Fruit fly (Drosophila melanogaster): ENCODE data around the gene Cralbp.

Cralbp gene

DNA sequence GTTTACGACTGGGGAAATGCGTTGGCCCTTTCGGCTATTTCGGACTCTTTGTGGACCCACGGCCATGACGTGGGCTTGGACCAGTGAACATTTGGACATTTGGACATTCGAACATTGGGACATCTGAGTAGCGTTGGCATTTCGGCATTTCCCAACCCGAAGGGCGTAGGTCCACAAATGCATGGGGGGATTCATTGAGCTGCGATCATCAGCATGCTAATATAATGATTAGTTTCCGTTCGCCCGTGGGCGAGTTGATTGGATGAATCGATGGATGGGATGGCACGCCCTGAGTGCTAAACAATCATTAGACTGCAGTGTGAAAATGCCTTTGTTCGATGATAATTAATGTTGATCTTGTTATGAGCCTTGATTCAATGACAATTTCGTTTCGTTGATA is 958 bp upstream of the Cralbp start:
- no peak for TF ChIP-seq CG8478 (optimal IDR thresholded peaks at IDR 0.05)
- TF ChIP-seq CTCF (optimal IDR thresholded peaks at IDR 0.05) = no peak

dm6 chr3L:5785237-5786062 is 1.1 kb downstream of the Cralbp start:
- TF ChIP-seq CTCF (optimal IDR thresholded peaks at IDR 0.05) (no peak), CG8478 (optimal IDR thresholded peaks at IDR 0.05) (no peak)

DNA sequence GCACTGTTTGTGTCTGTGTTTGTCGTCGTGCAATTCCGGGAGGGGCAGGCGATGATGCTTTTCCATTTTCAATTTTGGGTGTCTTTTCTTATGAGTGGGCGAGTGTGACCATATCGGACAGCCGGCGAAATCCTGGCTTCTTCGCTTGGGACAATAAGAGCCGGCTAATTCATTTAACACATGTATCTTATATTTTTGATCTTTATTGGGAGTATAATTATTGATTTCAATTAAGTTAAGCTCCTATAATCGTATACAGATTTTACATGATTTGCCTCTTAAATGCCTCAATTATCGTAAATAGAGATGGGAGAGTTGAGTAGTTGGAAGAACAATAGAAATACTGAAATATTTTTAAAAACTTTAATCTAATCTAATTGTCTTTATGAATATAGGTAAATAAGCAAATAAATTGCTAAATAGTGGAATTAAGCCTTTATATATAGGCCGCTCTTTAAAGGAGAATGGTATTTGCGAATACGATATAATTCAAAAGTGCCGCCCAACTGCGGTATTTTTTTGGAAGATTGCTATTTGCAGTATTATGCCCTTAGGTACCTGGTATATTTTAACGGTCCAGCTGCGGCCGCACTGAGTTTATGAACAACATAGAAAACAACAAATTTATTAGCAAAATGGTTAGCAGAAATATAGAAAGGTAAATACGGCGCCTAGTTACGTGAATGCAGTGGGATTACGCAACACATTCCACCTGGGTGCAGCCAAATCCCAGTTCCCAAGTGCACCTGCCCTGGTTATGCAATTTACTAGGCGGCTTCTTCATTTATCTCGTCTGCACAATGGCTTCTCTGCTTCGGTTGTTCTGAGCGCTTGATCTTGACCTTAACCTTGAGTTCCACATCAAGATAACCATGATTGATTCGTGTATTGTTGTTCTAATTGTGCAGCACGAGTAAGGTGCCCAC is 6.8 kb downstream of the Cralbp start, which contains the start of the genes Myt1, PGRP-LD and Pmi:
Myt1 (minus strand) TSS at position 116 of the 926 bp plus-strand sequence.
PGRP-LD (plus strand) TSS at position 576 of the 926 bp plus-strand sequence.
Pmi (plus strand) TSS at position 576 of the 926 bp plus-strand sequence.
- TF ChIP-seq CG8478 (optimal IDR thresholded peaks at IDR 0.05) (no peak), CTCF (optimal IDR thresholded peaks at IDR 0.05) (no peak)

DNA sequence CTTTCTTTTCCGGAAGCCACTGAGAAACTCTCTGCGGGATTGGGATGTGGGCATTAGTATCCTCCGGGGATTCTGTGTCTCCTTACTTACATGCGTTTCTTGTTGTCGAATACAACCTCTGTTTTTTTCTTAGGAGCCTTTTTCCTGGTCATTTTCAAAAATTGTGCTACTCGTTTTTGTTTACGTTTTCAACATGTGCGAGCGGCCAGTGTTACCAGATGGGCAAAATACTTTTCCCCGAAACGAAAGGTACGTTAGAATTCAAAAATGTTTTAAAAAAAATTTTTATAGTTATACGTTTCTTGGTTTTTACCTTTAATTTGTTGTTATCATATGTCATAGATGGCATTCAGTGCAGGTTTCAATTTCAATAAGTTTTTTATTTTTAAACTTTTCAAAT is 9.4 kb downstream of the Cralbp start, which contains the start of gene vito:
vito (minus strand) TSS at position 220 of the 400 bp plus-strand sequence.
- TF ChIP-seq CG8478 (optimal IDR thresholded peaks at IDR 0.05) (no peak), CTCF (optimal IDR thresholded peaks at IDR 0.05) (no peak)

DNA sequence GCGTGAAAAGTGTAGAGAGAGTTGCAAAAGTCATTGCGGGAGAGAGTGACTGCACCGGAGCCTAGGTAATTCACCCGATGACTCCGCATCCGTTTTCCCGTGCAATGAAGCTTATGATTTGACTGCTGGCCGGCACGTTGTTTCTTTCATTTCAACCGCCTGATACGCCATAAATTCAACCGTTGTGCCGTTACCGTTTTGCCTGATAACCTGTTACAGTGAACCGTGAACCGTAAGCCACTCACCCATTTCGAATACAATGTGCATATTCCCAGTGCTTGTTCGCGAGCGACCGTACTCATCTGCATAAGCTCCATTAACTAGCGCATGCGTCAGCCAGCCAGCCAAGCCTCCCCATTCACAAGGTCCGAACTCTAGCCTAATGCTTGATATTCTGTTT is 11.7 kb downstream of the Cralbp start:
- TF ChIP-seq CTCF (optimal IDR thresholded peaks at IDR 0.05) = no peak
- no peak for TF ChIP-seq CG8478 (optimal IDR thresholded peaks at IDR 0.05)

- TF ChIP-seq CG8478 (optimal IDR thresholded peaks at IDR 0.05) (no peak), CTCF (optimal IDR thresholded peaks at IDR 0.05) (peak; percentile 38 to 61)
Observed at dm6 chr3L:5770817-5771425, 15.6 kb downstream of the Cralbp start.

DNA sequence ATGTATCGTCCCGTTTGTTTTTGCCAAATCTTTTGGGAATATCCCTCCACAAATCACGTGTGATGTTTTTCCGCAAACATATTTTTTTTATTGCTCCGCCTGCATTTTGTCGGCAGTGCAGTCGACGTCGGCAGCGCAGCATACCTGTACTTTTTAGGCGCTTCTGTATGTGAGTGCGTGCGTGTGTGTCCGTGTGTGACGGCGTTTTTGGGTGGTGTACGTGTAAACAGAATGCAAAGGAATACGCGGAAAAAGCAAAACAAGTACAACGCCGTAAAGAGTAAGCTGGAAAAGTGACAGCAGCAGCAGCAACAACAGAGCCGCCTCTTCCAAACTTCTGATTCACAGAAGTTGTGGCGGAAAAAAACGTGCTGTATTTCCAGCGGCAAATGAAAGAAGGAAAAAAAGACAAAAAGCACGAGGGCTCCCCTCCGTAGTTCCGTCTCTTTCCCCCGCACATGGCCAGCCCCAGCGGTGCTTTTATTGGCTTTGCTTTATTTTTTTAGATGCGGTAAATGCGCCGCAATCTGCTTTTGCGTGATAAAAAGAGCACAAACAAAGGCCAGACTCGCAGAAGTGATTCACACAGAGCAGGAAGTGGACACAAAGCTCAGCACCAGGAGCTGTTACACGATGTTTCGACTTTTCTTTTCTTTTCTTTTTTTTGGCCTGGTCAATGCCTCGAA is 16.3 kb downstream of the Cralbp start:
- TF ChIP-seq CG8478 (optimal IDR thresholded peaks at IDR 0.05) (no peak), CTCF (optimal IDR thresholded peaks at IDR 0.05) (no peak)

- TF ChIP-seq CTCF (optimal IDR thresholded peaks at IDR 0.05) = peak in 1 of 2 experiments; percentile 6
- no peak for TF ChIP-seq CG8478 (optimal IDR thresholded peaks at IDR 0.05)
Observed at dm6 chr3L:5768532-5769497, 17.7 kb downstream of the Cralbp start, which contains the start of the genes Ppat-Dpck and scny. Gene Ppat-Dpck (minus strand): TSS chr3L:5768794. Gene scny (plus strand): TSS chr3L:5769002.

DNA sequence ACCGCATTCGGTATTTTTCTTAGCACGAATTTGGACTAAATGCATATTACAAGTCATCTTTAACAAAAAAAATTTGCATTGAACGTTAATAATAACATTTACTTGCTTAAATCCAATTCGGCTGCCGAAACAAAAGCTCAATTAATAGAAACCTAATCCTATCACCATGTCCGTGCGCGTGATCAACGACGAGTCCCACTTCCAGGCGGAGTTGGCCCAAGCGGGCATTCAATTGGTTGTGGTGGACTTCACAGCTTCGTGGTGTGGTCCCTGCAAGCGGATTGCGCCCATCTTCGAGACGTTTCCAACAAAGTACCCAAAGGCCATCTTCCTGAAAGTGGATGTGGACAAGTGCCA is 20.7 kb downstream of the Cralbp start, which contains the start of gene Txl:
Txl (plus strand) TSS at position 3 of the 357 bp plus-strand sequence.
- TF ChIP-seq CG8478 (optimal IDR thresholded peaks at IDR 0.05) (no peak), CTCF (optimal IDR thresholded peaks at IDR 0.05) (no peak)

- TF ChIP-seq CTCF (optimal IDR thresholded peaks at IDR 0.05) = peak; percentile 30 to 59
- TF ChIP-seq CG8478 (optimal IDR thresholded peaks at IDR 0.05) = no peak
Observed at dm6 chr3L:5764922-5765843, 21.3 kb downstream of the Cralbp start, which contains the start of gene CG10576. Gene CG10576 (minus strand): TSS chr3L:5765702.

DNA sequence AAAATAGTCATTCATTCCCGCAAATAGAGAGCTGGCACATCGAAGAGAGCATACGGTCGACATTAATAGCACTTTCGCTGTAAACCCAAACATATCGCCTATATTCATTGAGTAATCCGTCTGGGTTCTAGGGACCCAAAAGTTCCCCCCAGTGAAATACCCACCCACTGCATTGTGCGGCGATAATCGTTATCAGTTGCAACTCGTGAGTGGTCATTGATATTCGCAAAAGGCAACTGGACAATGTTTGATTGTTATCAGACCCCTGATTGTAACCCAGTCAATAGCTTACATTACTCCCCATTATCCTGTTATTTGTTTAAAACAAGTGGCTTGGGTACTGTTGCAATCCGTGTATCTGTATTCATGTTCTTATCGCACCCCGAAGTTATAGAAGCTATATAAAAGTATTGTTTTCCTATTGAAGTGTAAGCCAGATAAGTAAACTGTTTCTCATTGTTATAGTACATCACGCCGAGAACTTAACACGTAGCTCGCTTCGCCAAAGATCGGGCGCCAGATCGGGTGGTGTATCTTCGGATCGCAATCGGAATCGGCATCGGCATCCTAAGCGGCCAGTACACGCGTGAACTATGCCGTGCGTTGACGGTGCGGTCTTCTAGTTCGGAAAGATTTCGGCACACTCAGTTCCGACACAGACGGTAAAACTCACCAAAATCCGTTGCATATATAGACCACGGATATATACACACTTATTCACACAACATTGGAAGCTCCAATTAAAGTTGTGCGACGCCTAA is 32.7 kb downstream of the Cralbp start:
- TF ChIP-seq CTCF (optimal IDR thresholded peaks at IDR 0.05) = no peak
- no peak for TF ChIP-seq CG8478 (optimal IDR thresholded peaks at IDR 0.05)

Measured in S2 (cell line).